Worm (Caenorhabditis elegans): Measurements from ENCODE around the gene C14A6.6.
"Not testable (repeated sequence)": the region's sequence is repeated elsewhere in the genome, so short reads cannot be mapped to it uniquely, and the experiment has no call there.

The C14A6.6 gene

DNA sequence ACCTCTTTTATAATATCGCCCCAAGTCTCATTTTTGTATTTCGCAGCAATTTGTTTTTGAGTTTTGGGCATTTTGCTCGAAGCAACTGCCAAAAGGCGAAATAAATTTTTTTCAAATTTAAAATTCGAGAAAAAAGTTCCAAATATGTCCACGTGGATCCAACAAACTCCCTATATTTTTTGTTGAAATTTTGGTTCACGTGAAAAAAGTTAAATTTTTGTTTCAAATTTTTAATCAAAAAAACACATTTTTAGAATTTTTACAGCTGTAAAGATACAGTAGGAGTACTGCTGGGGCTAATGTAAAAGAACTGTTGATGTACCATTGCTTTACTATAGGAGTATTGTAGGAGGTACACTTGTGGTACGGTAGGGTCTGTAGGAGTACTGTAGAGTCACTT is at the start of gene C14A6.6:
Gene C14A6.6, minus strand, starts transcription at position 101 of the 400 bp plus-strand sequence.
- TF ChIP-seq ceh-36 (tag; optimal IDR thresholded peaks at IDR 0.05) (no peak), ceh-13 (GFP tag; optimal IDR thresholded peaks at IDR 0.05) (no peak), F13C5.2 (tag; optimal IDR thresholded peaks at IDR 0.05) (no peak), ama-1 (optimal IDR thresholded peaks at IDR 0.05) (no peak), hnd-1 (tag; optimal IDR thresholded peaks at IDR 0.05) (no peak), aly-1 (tag; optimal IDR thresholded peaks at IDR 0.05) (no peak), tbx-11 (GFP tag; IDR thresholded peaks at IDR 0.05) (no peak), hmbx-1 (tag; optimal IDR thresholded peaks at IDR 0.05) (no peak), tbx-37 (GFP tag; conservative IDR thresholded peaks at IDR 0.05) (no peak), hmg-4 (GFP tag; optimal IDR thresholded peaks at IDR 0.05) (no peak), B0310.2 (tag; optimal IDR thresholded peaks at IDR 0.05) (no peak), ets-7 (tag; optimal IDR thresholded peaks at IDR 0.05) (no peak), scrt-1 (GFP tag; IDR thresholded peaks at IDR 0.05) (no peak)

DNA sequence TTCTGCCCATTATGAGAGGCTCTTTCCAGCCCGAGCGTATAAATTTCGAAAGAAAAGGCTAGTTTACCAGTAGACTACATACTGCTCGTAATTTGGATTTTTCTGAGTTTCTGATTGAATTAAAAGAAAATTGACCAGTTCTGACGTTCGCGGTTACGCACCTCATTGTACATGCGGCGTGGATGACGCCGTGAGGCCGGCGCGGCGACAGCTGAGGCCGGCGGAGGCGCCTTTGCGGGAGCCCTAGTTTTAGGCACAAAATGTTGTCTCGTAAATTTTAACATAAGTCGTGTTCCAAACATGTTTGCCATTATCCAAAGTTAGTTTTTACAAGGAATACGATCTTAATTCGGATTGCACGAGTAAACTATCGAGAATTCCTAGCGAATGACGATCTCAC is 49.7 kb upstream of the C14A6.6 start, which contains the start of gene F16H6.9:
Gene F16H6.9, plus strand, starts transcription at position 301 of the 400 bp plus-strand sequence.
- not testable (repeated sequence) for TF ChIP-seq hnd-1 (tag; optimal IDR thresholded peaks at IDR 0.05); ets-7 (tag; optimal IDR thresholded peaks at IDR 0.05); ceh-13 (GFP tag; optimal IDR thresholded peaks at IDR 0.05)

DNA sequence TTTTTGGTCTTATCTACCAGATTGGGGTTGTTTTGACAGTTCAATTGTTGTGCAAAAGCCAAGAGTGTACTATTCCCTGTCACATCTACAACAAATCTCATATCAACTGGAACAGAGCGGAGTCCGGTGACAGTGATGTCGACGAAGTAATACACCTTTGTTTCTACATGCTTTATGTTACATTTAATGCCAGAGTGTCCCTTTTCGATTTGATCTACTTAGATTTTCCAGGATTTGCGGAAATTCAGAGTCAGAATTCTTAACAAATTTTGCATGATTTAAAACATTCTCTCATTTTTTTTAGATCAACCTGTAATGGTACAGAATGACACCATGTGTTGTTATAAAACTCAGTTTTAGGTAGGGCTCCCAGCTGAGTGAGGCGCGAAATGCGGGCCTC is 49.1 kb upstream of the C14A6.6 start, which contains the start of gene F16H6.8:
Gene F16H6.8, minus strand, starts transcription at position 101 of the 400 bp plus-strand sequence.
- not testable (repeated sequence) for TF ChIP-seq tbx-11 (GFP tag; IDR thresholded peaks at IDR 0.05); flt-1 (GFP tag; IDR thresholded peaks at IDR 0.05); tra-4 (tag; optimal IDR thresholded peaks at IDR 0.05)

DNA sequence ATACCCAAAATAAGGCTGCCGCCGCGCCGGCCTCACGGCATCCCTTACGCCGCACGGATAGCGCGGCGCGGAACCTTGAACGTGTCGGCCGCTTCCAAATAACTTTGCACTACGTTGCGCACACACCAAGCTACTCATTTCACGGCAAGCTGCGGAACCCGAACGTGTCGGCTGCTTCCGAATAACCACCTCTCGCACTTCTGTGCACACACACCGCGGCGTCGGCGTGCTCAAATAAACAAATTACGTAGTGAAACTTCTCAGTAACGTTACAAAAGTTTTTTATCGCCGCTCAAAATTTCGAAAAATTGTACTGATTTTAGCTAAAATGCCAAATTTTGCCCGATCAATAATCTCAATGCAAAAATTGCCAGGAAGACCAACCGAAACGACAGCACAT is 45.8 kb upstream of the C14A6.6 start:
- TF ChIP-seq hmg-4 (GFP tag; optimal IDR thresholded peaks at IDR 0.05) (no peak), hmbx-1 (tag; optimal IDR thresholded peaks at IDR 0.05) (no peak), ets-7 (tag; optimal IDR thresholded peaks at IDR 0.05) (no peak), tbx-37 (GFP tag; conservative IDR thresholded peaks at IDR 0.05) (no peak), sea-1 (GFP tag; conservative IDR thresholded peaks at IDR 0.05) (no peak), tbx-11 (GFP tag; IDR thresholded peaks at IDR 0.05) (no peak), pes-1 (GFP tag; IDR thresholded peaks at IDR 0.05) (no peak), ama-1 (optimal IDR thresholded peaks at IDR 0.05) (no peak), hnd-1 (tag; optimal IDR thresholded peaks at IDR 0.05) (no peak), ceh-36 (tag; optimal IDR thresholded peaks at IDR 0.05) (no peak), B0310.2 (tag; optimal IDR thresholded peaks at IDR 0.05) (no peak), ceh-13 (GFP tag; optimal IDR thresholded peaks at IDR 0.05) (no peak), flt-1 (GFP tag; IDR thresholded peaks at IDR 0.05) (no peak)

DNA sequence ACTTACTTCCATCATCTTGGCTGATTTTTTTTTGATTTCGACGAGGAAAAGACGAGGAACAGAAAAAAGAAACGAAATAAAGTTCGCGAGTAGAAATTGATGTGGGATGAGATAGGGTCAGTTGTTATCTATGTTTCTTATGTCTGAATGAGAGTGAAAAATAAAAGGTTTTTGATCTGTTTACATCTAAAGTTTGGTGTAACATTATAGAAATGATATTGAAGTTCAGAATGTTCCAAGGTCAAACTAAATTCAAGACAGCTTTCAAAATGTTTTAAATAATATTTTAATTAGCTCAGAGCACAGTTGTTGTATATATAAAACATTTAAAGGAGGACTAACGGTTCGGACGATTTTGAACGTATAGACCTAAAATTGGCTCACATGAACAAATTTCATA is 42.0 kb upstream of the C14A6.6 start, which contains the start of gene F16H6.7:
Gene F16H6.7, minus strand, starts transcription at position 101 of the 400 bp plus-strand sequence.
- no peak for TF ChIP-seq scrt-1 (GFP tag; IDR thresholded peaks at IDR 0.05)

DNA sequence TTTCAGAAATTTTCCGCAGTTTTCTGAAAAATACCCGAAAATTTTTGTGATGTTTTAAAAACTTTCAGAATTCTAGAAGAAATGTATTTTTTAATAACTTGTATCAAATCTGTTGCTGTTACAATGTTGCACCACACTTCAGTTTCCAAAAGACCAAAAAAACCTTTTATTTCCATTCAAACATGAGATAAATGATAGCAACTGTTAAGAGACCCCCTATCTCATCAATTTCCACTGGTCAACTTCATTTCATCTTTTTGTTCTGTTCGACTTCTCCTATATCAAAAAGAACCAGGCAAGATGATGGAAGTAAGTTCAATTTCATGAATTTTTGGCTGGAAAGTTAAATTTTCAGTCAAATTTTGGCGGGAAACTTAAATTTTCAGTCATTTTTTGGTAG is 31.4 kb upstream of the C14A6.6 start, which contains the start of gene F16H6.4:
Gene F16H6.4, plus strand, starts transcription at position 301 of the 400 bp plus-strand sequence.
- TF ChIP-seq tbx-37 (GFP tag; conservative IDR thresholded peaks at IDR 0.05): no peak

DNA sequence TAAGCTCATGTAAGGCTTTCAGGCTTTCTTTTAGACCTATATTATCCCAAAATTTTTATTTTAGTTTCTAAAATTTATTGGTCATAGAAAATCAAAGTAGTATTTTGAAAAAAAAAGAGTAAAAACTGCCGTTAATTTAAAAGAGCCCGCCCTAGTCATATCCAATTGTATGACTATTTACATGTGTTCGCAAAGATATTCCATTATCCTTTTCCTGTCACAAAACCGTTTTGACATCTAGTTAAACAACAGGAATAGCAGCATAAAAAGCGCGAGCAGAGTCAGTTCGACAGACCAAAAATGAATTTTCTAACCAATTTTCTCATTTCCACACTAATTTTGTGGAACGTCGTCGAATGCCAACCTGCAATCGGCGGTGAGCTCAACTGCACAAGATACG is 27.9 kb upstream of the C14A6.6 start, which contains the start of gene F16H6.3:
Gene F16H6.3, plus strand, starts transcription at position 301 of the 400 bp plus-strand sequence.
- TF ChIP-seq flt-1 (GFP tag; IDR thresholded peaks at IDR 0.05): no peak
- no peak for TF ChIP-seq hmbx-1 (tag; optimal IDR thresholded peaks at IDR 0.05)
- TF ChIP-seq tbx-37 (GFP tag; conservative IDR thresholded peaks at IDR 0.05): no peak
- TF ChIP-seq ceh-13 (GFP tag; optimal IDR thresholded peaks at IDR 0.05): no peak
- TF ChIP-seq pes-1 (GFP tag; IDR thresholded peaks at IDR 0.05): no peak
- no peak for TF ChIP-seq ceh-36 (tag; optimal IDR thresholded peaks at IDR 0.05)
- no peak for TF ChIP-seq F13C5.2 (tag; optimal IDR thresholded peaks at IDR 0.05)
- no peak for TF ChIP-seq hmg-4 (GFP tag; optimal IDR thresholded peaks at IDR 0.05)
- no peak for TF ChIP-seq hnd-1 (tag; optimal IDR thresholded peaks at IDR 0.05)
- TF ChIP-seq ets-7 (tag; optimal IDR thresholded peaks at IDR 0.05): no peak
- no peak for TF ChIP-seq tbx-11 (GFP tag; IDR thresholded peaks at IDR 0.05)
- no peak for TF ChIP-seq tra-4 (tag; optimal IDR thresholded peaks at IDR 0.05)
- TF ChIP-seq ama-1 (optimal IDR thresholded peaks at IDR 0.05): no peak
- TF ChIP-seq sea-1 (GFP tag; conservative IDR thresholded peaks at IDR 0.05): no peak
- no peak for TF ChIP-seq B0310.2 (tag; optimal IDR thresholded peaks at IDR 0.05)

DNA sequence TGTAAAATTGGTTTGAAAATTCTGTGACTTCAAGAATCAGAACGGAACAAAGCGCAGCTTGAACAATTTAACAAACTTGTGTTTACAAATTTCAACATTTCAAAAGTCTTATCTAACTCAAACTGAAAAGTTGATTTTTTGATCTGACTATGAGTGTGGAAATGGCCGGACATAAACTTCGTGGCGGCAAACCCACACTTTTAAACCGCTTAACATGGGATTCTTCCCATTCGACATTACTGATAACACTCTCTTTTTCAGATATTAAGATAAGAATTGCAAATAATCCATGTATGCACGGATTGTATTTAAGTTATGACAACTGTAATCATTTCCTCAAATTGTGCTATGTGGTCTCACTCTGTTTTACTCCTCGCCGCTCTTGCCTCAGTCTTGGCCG is 24.1 kb upstream of the C14A6.6 start, which contains the start of gene clec-42:
Gene clec-42, plus strand, starts transcription at position 285 of the 400 bp plus-strand sequence.
- TF ChIP-seq hmg-4 (GFP tag; optimal IDR thresholded peaks at IDR 0.05): no peak
- TF ChIP-seq F13C5.2 (tag; optimal IDR thresholded peaks at IDR 0.05): no peak
- TF ChIP-seq tbx-11 (GFP tag; IDR thresholded peaks at IDR 0.05): no peak
- no peak for TF ChIP-seq tra-4 (tag; optimal IDR thresholded peaks at IDR 0.05)
- TF ChIP-seq ama-1 (optimal IDR thresholded peaks at IDR 0.05): no peak
- no peak for TF ChIP-seq ceh-36 (tag; optimal IDR thresholded peaks at IDR 0.05)
- no peak for TF ChIP-seq sea-1 (GFP tag; conservative IDR thresholded peaks at IDR 0.05)

DNA sequence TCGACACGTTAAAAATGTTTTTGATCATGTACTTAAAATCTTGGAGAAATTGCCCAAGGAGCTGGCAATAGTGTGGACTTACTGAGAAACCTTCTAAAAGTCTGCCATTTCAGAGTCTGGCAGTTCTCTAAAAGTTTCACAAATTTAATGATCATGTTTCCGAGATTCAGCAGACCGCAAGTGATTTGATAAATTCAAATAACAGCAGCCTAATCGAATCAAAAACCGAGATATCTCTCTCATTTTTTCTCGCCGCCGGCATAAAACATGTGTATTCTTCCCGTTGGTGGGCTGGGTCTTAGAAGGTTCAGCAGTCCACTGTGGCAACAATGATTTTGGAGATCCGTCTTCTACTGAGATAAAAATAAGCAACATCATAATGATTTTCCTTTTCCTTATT is 22.1 kb upstream of the C14A6.6 start, which contains the start of gene clec-246:
Gene clec-246, plus strand, starts transcription at position 301 of the 400 bp plus-strand sequence.
- no peak for TF ChIP-seq ets-7 (tag; optimal IDR thresholded peaks at IDR 0.05)
- TF ChIP-seq scrt-1 (GFP tag; IDR thresholded peaks at IDR 0.05): no peak
- TF ChIP-seq hmg-4 (GFP tag; optimal IDR thresholded peaks at IDR 0.05): no peak
- TF ChIP-seq tbx-37 (GFP tag; conservative IDR thresholded peaks at IDR 0.05): no peak
- no peak for TF ChIP-seq tbx-11 (GFP tag; IDR thresholded peaks at IDR 0.05)
- TF ChIP-seq ama-1 (optimal IDR thresholded peaks at IDR 0.05): no peak

All from whole organism, early embryonic.